Fruit fly (Drosophila melanogaster) Kc167 (cell line): Measurements from ENCODE around the gene CG43725.

Experiments
- Myc ChIP-seq: fragments of >200 bp; optimal IDR thresholded peaks from 2 replicates; lab custom pipeline; 2017; ENCODE audit warnings: missing external identifiers
- Sin3A ChIP-seq: fragments of >200 bp; optimal IDR thresholded peaks from 2 replicates; lab custom pipeline; 2018; ENCODE audit warnings: missing external identifiers
- h ChIP-seq: fragments of >200 bp; optimal IDR thresholded peaks from 3 replicates; lab custom pipeline; 2018; ENCODE audit warnings: missing external identifiers
- insv ChIP-seq: fragments of >200 bp; optimal IDR thresholded peaks from 3 replicates; lab custom pipeline; 2018; ENCODE audit warnings: missing external identifiers
- psq ChIP-seq: fragments of >200 bp; optimal IDR thresholded peaks from 2 replicates; lab custom pipeline; 2017; ENCODE audit warnings: missing external identifiers
- ttk ChIP-seq: sonication (Bioruptor generic); optimal IDR thresholded peaks from 2 replicates; lab custom pipeline; 2017; ENCODE audit warnings: missing external identifiers

The CG43725 gene

DNA sequence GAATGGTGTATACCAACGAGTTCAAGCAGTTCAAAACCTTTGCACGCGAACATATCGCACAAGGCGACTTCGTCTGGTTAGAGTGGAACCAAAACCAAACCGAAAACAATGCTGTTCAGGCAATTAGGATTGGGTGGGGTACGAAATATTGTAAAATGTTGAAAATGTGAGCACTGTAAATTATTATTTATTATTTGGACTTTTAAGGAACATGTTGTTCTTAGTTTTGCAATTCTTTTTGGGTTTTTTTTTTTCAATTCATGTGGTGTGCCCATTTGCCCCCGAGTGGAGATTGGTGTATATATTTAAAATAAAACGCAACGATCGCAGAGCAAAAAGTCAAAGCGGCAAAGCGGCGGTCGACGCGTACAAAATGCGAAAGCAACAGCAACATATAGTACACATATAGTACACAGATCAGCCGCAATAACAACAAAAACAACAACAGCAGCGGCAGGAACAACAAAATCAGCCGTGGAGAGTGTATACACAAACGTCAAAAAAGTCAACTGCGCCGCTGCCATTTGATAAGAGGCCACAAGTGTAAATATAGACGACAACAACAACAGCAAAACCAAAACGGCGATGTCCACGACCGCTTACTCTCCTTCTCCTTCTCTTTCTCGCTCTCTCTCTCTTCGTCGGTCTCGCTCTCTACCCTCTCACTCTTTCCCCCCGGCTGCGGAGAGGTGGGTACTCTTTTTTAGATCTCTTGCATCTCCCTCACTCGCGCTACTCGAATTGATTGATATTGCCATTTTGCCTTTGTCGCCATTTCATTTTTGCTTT, 30.4 kb upstream of the CG43725 start:
- TF ChIP-seq psq (lab: Kevin White, UChicago) (no peak), Myc (no peak), h (lab: Kevin White, UChicago) (no peak), ttk (lab: Kevin White, UChicago) (no peak), insv (lab: Kevin White, UChicago) (no peak), Sin3A (lab: Kevin White, UChicago) (no peak)

DNA sequence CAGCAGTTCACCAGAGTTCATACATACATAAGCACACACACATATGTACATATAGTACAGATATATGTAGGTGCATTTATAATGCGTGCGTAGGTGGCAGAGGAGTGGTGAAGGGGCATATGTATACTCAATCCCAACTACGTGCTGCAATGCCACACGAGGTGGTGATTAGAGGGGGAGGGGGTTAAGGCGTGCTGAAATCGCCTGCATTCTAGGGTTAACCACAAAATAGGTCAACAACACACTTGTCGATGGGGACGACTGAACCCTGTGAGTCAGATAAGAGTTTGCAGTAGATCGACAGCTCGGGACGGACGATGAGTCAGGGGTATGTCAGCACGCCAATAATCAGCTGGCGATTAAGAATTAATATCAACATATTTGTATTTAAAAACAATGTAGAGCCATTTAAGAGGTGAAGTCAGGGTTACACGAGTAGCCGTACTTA, 29.8 kb upstream of the CG43725 start:
- TF ChIP-seq h (lab: Kevin White, UChicago) (no peak), insv (lab: Kevin White, UChicago) (no peak), psq (lab: Kevin White, UChicago) (no peak)

DNA sequence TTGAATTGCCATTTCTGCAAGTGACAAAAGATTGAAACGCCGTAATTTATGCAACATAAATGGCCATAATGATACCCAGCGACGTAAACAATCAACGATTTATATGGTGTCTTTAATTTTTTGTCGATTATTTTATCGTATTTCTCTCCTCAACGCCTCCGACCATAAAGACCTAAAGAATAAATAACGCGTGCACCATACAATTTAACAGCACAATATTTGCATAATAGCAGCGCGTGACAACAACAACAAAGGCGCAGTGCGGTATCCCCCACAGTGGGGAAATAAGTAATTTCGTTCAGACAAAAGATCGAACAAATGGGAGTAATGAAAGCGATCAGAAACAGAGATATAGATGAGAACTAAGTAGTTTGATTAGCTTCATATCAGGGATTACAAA, 29.3 kb upstream of the CG43725 start:
- TF ChIP-seq h (lab: Kevin White, UChicago) (no peak), psq (lab: Kevin White, UChicago) (no peak)

DNA sequence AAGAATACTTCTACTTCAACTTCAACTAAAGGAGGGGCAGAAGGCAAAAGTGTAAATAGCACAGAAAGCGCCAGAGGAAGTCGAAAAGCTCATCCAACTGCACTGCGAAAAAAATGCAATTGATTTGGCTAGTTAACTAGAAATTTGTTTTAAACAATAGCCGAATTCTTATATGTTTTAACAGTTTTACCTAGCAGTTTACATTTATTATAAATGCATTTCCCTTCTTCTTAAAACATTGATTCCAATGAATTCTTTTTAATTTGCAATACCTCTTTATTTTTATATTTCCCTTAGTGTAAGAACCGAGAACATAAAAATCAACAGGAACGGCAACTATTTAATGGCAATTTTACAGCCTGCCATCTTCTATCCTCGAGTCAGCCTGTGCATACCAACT, 27.0 kb upstream of the CG43725 start:
- TF ChIP-seq psq (lab: Kevin White, UChicago) (no peak), Myc (no peak), ttk (lab: Kevin White, UChicago) (no peak), insv (lab: Kevin White, UChicago) (no peak), h (lab: Kevin White, UChicago) (no peak), Sin3A (lab: Kevin White, UChicago) (no peak)

DNA sequence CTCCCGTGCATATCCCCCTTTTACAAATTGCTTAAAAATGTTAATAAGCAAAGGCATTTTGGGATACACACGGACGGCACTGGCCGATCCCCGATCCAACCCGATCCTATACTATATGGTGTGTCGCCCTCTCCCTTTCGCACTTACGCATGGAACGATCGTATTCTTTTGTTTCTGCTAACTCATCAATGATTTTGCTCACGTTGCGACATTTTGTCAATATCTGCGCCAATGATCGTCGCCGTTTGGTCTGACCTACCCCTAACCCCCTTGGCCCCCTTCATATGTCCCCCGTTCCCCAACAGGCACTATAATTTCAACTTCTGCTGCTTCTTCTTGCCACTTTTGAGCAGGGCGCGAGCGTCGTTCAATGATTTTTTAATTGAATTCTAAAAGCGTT, 25.6 kb upstream of the CG43725 start:
- no peak for TF ChIP-seq ttk (lab: Kevin White, UChicago)
- no peak for TF ChIP-seq Myc
- no peak for TF ChIP-seq psq (lab: Kevin White, UChicago)
- TF ChIP-seq Sin3A (lab: Kevin White, UChicago), result no peak
- no peak for TF ChIP-seq insv (lab: Kevin White, UChicago)
- TF ChIP-seq h (lab: Kevin White, UChicago), result no peak

DNA sequence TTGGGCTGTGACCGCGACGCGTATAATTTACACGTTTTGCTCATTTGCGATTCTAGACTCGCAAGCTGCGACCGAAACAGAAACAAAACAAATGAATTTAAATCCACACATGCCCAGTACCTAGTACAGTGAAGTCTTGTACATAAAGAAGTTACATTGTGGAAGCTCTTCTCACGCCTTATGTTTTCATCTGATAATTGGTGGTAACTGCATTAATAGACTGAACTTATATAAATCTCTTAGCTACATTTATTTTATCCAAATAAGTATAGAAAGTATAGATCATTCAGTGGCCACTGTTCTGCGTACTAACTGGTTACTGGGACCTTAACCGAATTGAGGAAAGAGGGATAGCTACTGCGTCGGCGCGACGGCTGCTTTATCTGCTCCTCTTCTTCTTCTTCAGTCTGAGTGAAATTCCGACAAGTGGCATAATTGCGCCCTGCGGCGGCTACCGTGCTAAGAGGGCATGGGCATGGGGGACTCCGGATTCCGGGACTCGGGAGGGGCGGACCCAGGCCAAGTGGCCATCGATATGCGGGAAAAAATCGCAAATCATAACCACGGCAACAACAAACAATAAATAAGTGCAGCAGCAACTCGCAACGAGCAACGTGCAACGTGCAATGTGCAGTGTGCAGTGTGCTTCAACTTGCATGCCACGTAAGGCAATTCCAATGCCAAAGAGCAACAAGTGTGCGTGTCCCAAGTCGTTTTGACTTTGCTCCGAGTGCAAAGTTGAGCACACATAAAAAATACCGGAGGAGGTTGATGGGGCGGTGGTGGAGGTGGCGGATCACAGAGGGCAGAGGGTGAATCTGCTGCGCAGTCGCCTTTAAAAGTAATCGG, 23.4 kb upstream of the CG43725 start:
- TF ChIP-seq psq (lab: Kevin White, UChicago) (no peak), Sin3A (lab: Kevin White, UChicago) (no peak), h (lab: Kevin White, UChicago) (no peak), insv (lab: Kevin White, UChicago) (no peak), ttk (lab: Kevin White, UChicago) (no peak), Myc (no peak)

DNA sequence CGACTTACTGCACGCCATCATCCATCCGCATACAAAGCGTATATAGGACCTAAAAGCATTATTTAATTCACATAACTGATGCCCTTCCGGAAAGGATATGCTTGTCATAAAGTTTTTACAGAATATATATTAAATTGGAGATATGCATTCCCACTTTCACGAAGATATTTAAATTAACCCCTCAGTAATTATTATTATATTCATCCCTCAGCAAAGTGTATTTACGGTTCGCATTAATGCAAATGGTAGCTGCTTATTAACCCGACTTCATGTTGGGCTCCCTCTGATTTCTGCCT, 22.9 kb upstream of the CG43725 start:
- no peak for TF ChIP-seq insv (lab: Kevin White, UChicago)
- TF ChIP-seq Sin3A (lab: Kevin White, UChicago), result no peak
- TF ChIP-seq psq (lab: Kevin White, UChicago), result no peak
- TF ChIP-seq h (lab: Kevin White, UChicago), result no peak
- TF ChIP-seq ttk (lab: Kevin White, UChicago), result no peak
- TF ChIP-seq Myc, result no peak

DNA sequence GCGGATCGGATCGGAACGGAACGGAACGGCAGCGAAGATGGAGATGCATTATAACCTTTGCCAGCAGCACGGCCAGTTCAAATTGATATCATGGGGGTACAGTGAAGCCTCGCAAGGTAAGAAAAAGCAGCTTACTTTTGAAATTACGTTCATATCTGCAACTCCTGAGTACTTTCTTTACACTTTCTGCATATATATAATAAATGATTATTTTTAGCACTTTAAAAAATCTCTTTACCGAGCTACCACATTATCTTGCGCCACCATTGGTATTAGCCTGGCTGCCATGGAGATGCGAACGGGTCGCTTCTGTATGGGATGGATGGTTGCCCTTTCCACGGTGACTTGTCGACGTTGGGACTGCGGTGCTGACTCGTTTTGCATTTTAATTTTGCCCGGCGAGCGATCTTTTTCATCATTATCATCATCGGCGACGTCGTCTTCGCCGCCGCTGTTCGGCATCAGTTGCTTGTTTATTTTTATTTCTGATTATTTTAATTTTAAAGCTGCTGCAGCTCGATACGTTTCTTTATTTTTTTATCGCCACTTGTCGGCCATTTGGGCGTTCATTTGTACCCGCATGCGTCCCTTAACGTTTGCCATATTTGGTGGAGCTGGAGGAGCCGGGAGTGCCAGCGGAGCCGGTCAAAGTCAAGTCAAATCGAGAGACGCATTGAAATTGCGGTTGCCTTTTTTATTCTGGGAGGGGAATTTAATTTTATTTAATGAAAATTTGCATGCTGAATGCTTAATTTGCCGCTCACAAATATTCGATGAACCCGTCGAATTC, 22.1 kb upstream of the CG43725 start:
- TF ChIP-seq insv (lab: Kevin White, UChicago), result peak; percentile 29
- no peak for TF ChIP-seq Sin3A (lab: Kevin White, UChicago)

DNA sequence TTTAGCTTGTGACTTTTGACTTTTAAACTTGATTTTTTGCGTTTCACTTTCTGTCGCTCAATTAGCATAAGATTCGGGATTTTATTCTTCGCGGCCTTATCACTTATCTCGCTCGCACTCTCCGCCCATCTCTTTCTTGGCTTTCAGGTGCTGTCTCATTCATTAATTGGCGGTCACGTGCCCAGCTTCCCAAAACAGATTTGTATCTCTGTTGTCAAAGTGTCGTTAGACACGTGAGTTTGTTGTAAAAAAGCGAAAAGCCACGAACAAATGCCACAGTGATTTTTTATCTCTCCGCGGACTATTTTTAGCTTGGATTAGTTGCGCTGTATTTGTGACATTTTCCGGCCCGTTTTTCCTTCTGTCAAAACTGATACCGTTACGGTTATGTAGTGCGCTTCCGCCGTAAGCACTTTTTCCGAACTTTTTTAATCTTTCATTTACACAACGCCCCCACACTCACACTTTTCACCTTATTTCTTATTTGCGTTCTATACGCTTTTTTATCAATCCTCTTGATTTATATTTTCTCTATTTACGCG, 18.5 kb upstream of the CG43725 start:
- TF ChIP-seq psq (lab: Kevin White, UChicago), result no peak
- no peak for TF ChIP-seq h (lab: Kevin White, UChicago)
- no peak for TF ChIP-seq Myc
- no peak for TF ChIP-seq insv (lab: Kevin White, UChicago)
- no peak for TF ChIP-seq ttk (lab: Kevin White, UChicago)
- no peak for TF ChIP-seq Sin3A (lab: Kevin White, UChicago)

DNA sequence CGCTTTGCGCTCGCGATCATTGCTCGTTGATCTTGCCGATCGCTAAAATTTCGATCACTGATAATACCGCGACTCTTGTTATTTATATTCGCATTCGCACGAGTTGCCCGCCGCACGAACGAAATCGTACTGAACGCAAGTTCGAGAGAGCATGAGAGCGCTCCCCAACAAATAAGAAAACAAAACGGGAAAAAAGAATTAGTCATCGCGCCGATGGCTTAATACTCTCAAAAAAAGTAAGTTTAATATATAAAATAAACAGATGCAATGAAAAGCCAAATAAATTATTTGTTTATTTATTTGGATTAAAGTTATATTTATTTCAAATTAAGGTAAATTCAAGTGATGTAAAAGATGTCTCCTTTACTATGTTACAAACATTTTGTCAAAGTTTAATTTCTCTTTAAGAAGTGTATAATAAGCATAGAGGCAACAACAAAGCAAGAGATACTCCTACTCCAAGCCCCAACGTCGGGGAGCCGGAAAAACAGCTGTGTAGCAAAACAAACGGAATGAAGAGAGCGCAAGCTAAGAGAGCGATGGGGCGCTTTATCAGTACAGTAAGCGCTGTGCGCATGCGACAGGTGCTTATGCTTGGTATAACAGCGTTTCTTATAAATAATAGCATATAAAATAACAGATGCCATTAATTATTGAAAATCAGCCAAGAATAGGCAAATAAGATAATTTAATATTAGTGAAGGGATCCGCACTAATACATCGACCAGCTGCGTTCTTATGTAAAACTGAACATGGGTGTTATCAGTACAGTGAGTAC, 17.8 kb upstream of the CG43725 start:
- TF ChIP-seq psq (lab: Kevin White, UChicago) (no peak), ttk (lab: Kevin White, UChicago) (no peak), h (lab: Kevin White, UChicago) (no peak), insv (lab: Kevin White, UChicago) (no peak), Sin3A (lab: Kevin White, UChicago) (no peak), Myc (no peak)
